Worm (Caenorhabditis elegans): Measurements from ENCODE around the gene fat-6.

ce11 chrIV:11928388-11928787 lies 12.9 kb upstream of the fat-6 start:
- TF ChIP-seq F16B12.6 (tag; optimal IDR thresholded peaks at IDR 0.05) = no peak
- no peak for TF ChIP-seq ces-1 (GFP tag; optimal IDR thresholded peaks at IDR 0.05)
- no peak for TF ChIP-seq ama-1 (optimal IDR thresholded peaks at IDR 0.05)
- no peak for TF ChIP-seq lir-3 (tag; optimal IDR thresholded peaks at IDR 0.05; ENCODE audit: poor library complexity)
- no peak for TF ChIP-seq sox-4 (tag; optimal IDR thresholded peaks at IDR 0.05)
- TF ChIP-seq nhr-237 (tag; optimal IDR thresholded peaks at IDR 0.05) = no peak
- TF ChIP-seq fos-1 (tag; optimal IDR thresholded peaks at IDR 0.05) = peak; percentile 49
- no peak for TF ChIP-seq pqm-1 (tag; optimal IDR thresholded peaks at IDR 0.05)
- no peak for TF ChIP-seq aly-2 (tag; optimal IDR thresholded peaks at IDR 0.05)
- TF ChIP-seq fkh-4 (tag; optimal IDR thresholded peaks at IDR 0.05; ENCODE audit: borderline replicate concordance) = no peak
- peak; percentile 19 for TF ChIP-seq blmp-1 (tag; optimal IDR thresholded peaks at IDR 0.05)
- peak in 1 of 2 experiments; percentile 66 for TF ChIP-seq lsy-2 (tag; optimal IDR thresholded peaks at IDR 0.05)
